Worm (Caenorhabditis elegans) whole organism, L1 larva: ENCODE measurements around the gene col-41.

Source experiments
- dpl-1 ChIP-seq, 3 experiments: fragments of 150-350 bp in 2 of 3; sonication (generic microtip) in 1 of 3; optimal IDR thresholded peaks; 2 replicates each; lab custom pipeline; 2014 to 2017; ENCODE audit warnings: missing biosample characterization in 3 of 3, missing genetic modification characterization in 3 of 3, missing genetic modification reagents in 3 of 3
- jun-1 ChIP-seq: fragments of 150-350 bp; optimal IDR thresholded peaks from 2 replicates; lab custom pipeline; 2014; ENCODE audit warnings: missing biosample characterization, missing genetic modification reagents, missing genetic modification characterization
- lin-15B ChIP-seq: fragments of 150-350 bp; sonication (generic microtip); optimal IDR thresholded peaks from 3 replicates; lab custom pipeline; 2014; ENCODE audit warnings: missing biosample characterization, missing genetic modification characterization
- lin-35 ChIP-seq, 2 experiments: fragments of 150-350 bp; optimal IDR thresholded peaks; 2 replicates each; lab custom pipeline; 2014; ENCODE audit warnings: missing biosample characterization in 2 of 2, missing genetic modification characterization in 2 of 2, missing genetic modification reagents in 2 of 2
- nhr-19 ChIP-seq: fragments of 200-800 bp; sonication (Bioruptor generic); conservative IDR thresholded peaks from 2 replicates; pipeline ENCODE4 v1.3.6; 2022; ENCODE audit warnings: missing genetic modification characterization, missing compliant biosample characterization
- nhr-28 ChIP-seq: fragments of 150-350 bp; optimal IDR thresholded peaks from 2 replicates; lab custom pipeline; 2014; ENCODE audit warnings: missing biosample characterization, missing genetic modification characterization
- nhr-77 ChIP-seq: fragments of 150-350 bp; optimal IDR thresholded peaks from 2 replicates; lab custom pipeline; 2014; ENCODE audit warnings: missing biosample characterization, missing genetic modification characterization
- skn-1 ChIP-seq: fragments of 150-350 bp; optimal IDR thresholded peaks from 2 replicates; lab custom pipeline; 2014; ENCODE audit warnings: missing biosample characterization, missing genetic modification characterization
- snpc-4 ChIP-seq: fragments of 150-350 bp; optimal IDR thresholded peaks from 2 replicates; lab custom pipeline; 2014; ENCODE audit warnings: missing biosample characterization, missing genetic modification characterization
- unc-86 ChIP-seq: sonication (generic microtip); optimal IDR thresholded peaks from 2 replicates; lab custom pipeline; 2016; ENCODE audit warnings: missing genetic modification characterization, missing compliant biosample characterization

- TF ChIP-seq unc-86 (tag; lab: Kevin White, UChicago) (no peak), nhr-77 (tag; lab: Kevin White, UChicago) (no peak), lin-35 (GFP tag; optimal IDR thresholded peaks at IDR 0.05; lab: Kevin White, UChicago) (no peak), snpc-4 (tag; lab: Kevin White, UChicago) (no peak), nhr-28 (tag; lab: Kevin White, UChicago) (no peak), jun-1 (tag; lab: Kevin White, UChicago) (no peak), lin-15B (tag; lab: Kevin White, UChicago) (no peak), dpl-1 (GFP tag; optimal IDR thresholded peaks at IDR 0.05; lab: Kevin White, UChicago) (no peak), nhr-19 (GFP tag; lab: Robert Waterston, UW) (no peak), skn-1 (tag; lab: Kevin White, UChicago) (no peak)
These were observed 21.2 kb downstream of the col-41 start for ce11 chrX:15155054-15155453.
